Worm (Caenorhabditis elegans) whole organism, midembryonic: ENCODE data around the gene alh-10.

Experiments used
- klf-2 ChIP-seq: fragments of 200-800 bp; sonication (Bioruptor generic); conservative IDR thresholded peaks from 2 replicates; pipeline ENCODE4 v1.3.6; 2022; ENCODE audit warnings: missing genetic modification reagents, missing genetic modification characterization, missing compliant biosample characterization
- ref-1 ChIP-seq: fragments of 200-800 bp; sonication (Bioruptor generic); conservative IDR thresholded peaks from 2 replicates; pipeline ENCODE4 v1.3.6; 2022; ENCODE audit warnings: missing genetic modification reagents, missing genetic modification characterization, missing compliant biosample characterization

ce11 chrX:7126348-7126747, 17.1 kb downstream of the alh-10 start, which contains the start of gene ist-1:
- TF ChIP-seq klf-2 (GFP tag; lab: Robert Waterston, UW) (no peak), ref-1 (GFP tag; lab: Robert Waterston, UW) (no peak)
